Fruit fly (Drosophila melanogaster) whole organism, embryonic: ENCODE measurements around the gene Usp14.
A peak's percentile ranks its signal among the peaks of the same experiment; 100 is the strongest.

Source experiments
- Abd-B ChIP-seq: fragments of 200-800 bp; sonication (Bioruptor generic); optimal IDR thresholded peaks from 2 replicates; lab custom pipeline; 2018; ENCODE audit warnings: missing biosample characterization, mild to moderate bottlenecking, missing genetic modification characterization, moderate library complexity
- Aef1 ChIP-seq: fragments of 200-800 bp; sonication (Bioruptor generic); IDR thresholded peaks from 3 replicates; pipeline ENCODE4 v1.3.6; 2022; ENCODE audit warnings: missing biosample characterization, missing genetic modification characterization
- Atf-2 ChIP-seq: fragments of 200-800 bp; sonication (Bioruptor generic); optimal IDR thresholded peaks from 2 replicates; lab custom pipeline; 2016; ENCODE audit warnings: missing biosample characterization, missing genetic modification characterization
- C15 ChIP-seq: fragments of 200-800 bp; sonication (Bioruptor generic); IDR thresholded peaks from 3 replicates; pipeline ENCODE4 v1.3.6; 2022; ENCODE audit warnings: missing biosample characterization, missing genetic modification characterization
- CG10209 ChIP-seq: fragments of 200-800 bp; sonication (Bioruptor generic); optimal IDR thresholded peaks from 3 replicates; lab custom pipeline; 2017; ENCODE audit warnings: missing biosample characterization, mild to moderate bottlenecking, missing genetic modification characterization, missing genetic modification reagents
- CG10321 ChIP-seq: fragments of 200-800 bp; sonication (Bioruptor generic); IDR thresholded peaks from 2 replicates; pipeline ENCODE4 v1.3.6; 2022; ENCODE audit warnings: missing biosample characterization, missing genetic modification characterization
- CG10431 ChIP-seq: fragments of 200-800 bp; sonication (Bioruptor generic); optimal IDR thresholded peaks from 3 replicates; lab custom pipeline; 2018; ENCODE audit warnings: missing biosample characterization, mild to moderate bottlenecking, missing genetic modification characterization
- CG10543 ChIP-seq: fragments of 200-800 bp; sonication (Bioruptor generic); optimal IDR thresholded peaks from 3 replicates; lab custom pipeline; 2017; ENCODE audit warnings: missing biosample characterization, mild to moderate bottlenecking, missing genetic modification characterization, moderate library complexity
- CG10979 ChIP-seq: fragments of 200-800 bp; sonication (Bioruptor generic); optimal IDR thresholded peaks from 2 replicates; lab custom pipeline; 2018; ENCODE audit warnings: missing biosample characterization, mild to moderate bottlenecking, missing genetic modification characterization, moderate library complexity
- CG11695 ChIP-seq: fragments of 200-800 bp; sonication (Bioruptor generic); IDR thresholded peaks from 3 replicates; pipeline ENCODE4 v1.3.6; 2022; ENCODE audit warnings: missing biosample characterization, missing genetic modification characterization
- CG12071 ChIP-seq: fragments of 200-800 bp; sonication (Bioruptor generic); optimal IDR thresholded peaks from 3 replicates; lab custom pipeline; 2018; ENCODE audit warnings: missing biosample characterization, mild to moderate bottlenecking, missing genetic modification characterization
- CG16779 ChIP-seq: fragments of 200-800 bp; sonication (Bioruptor generic); IDR thresholded peaks from 2 replicates; pipeline ENCODE4 v1.3.6; 2022; ENCODE audit warnings: missing biosample characterization, missing genetic modification characterization
- CG16813 ChIP-seq: fragments of 200-800 bp; sonication (Bioruptor generic); IDR thresholded peaks from 3 replicates; pipeline ENCODE4 v1.3.6; 2022; ENCODE audit warnings: missing biosample characterization, missing genetic modification characterization; ENCODE audit not compliant: partially characterized antibody
- CG30020 ChIP-seq: fragments of 200-800 bp; optimal IDR thresholded peaks from 2 replicates; lab custom pipeline; 2019; ENCODE audit warnings: missing biosample characterization, mild to moderate bottlenecking, missing genetic modification characterization, moderate library complexity
- CG32772 ChIP-seq: fragments of 200-800 bp; sonication (Bioruptor generic); IDR thresholded peaks from 2 replicates; pipeline ENCODE4 v1.3.6; 2022; ENCODE audit warnings: missing biosample characterization, missing genetic modification characterization
- CG3995 ChIP-seq: fragments of 200-800 bp; sonication (Bioruptor generic); optimal IDR thresholded peaks from 3 replicates; lab custom pipeline; 2016; ENCODE audit warnings: missing biosample characterization, missing genetic modification characterization
- CG7372 ChIP-seq: fragments of 200-800 bp; sonication (Bioruptor generic); IDR thresholded peaks from 2 replicates; pipeline ENCODE4 v1.3.6; 2022; ENCODE audit warnings: missing biosample characterization, missing genetic modification characterization
- CG7839 ChIP-seq: fragments of 200-800 bp; sonication (Bioruptor generic); optimal IDR thresholded peaks from 3 replicates; lab custom pipeline; 2018; ENCODE audit warnings: missing biosample characterization, mild to moderate bottlenecking, missing genetic modification characterization, moderate library complexity
- CG7987 ChIP-seq: fragments of 200-800 bp; sonication (Bioruptor generic); optimal IDR thresholded peaks from 2 replicates; lab custom pipeline; 2018; ENCODE audit warnings: missing biosample characterization, mild to moderate bottlenecking, missing genetic modification characterization, moderate library complexity
- CG8281 ChIP-seq: fragments of 200-800 bp; sonication (Bioruptor generic); optimal IDR thresholded peaks from 2 replicates; lab custom pipeline; 2018; ENCODE audit warnings: missing biosample characterization, mild to moderate bottlenecking, missing genetic modification characterization, moderate library complexity
- CG9215 ChIP-seq: fragments of 200-800 bp; sonication (Bioruptor generic); IDR thresholded peaks from 2 replicates; pipeline ENCODE4 v1.3.6; 2022; ENCODE audit warnings: missing biosample characterization, missing genetic modification characterization
- CkIIα-i1 ChIP-seq: fragments of 200-800 bp; sonication (Bioruptor generic); IDR thresholded peaks from 2 replicates; pipeline ENCODE4 v1.3.6; 2022; ENCODE audit warnings: missing biosample characterization, missing genetic modification characterization
- Dll ChIP-seq: fragments of 200-800 bp; sonication (Bioruptor generic); IDR thresholded peaks from 4 replicates; pipeline ENCODE4 v1.3.6; 2022; ENCODE audit warnings: missing biosample characterization, missing genetic modification characterization; ENCODE audit not compliant: partially characterized antibody
- GATAe ChIP-seq: fragments of 200-800 bp; sonication (Bioruptor generic); conservative IDR thresholded peaks from 2 replicates; pipeline ENCODE4 v1.3.6; 2022; ENCODE audit warnings: missing biosample characterization, missing genetic modification characterization
- H15 ChIP-seq: fragments of 200-800 bp; sonication (Bioruptor generic); IDR thresholded peaks from 3 replicates; pipeline ENCODE4 v1.3.6; 2022; ENCODE audit warnings: missing biosample characterization, missing genetic modification characterization
- Hey ChIP-seq: fragments of 200-800 bp; sonication (Bioruptor generic); optimal IDR thresholded peaks from 3 replicates; lab custom pipeline; 2018; ENCODE audit warnings: missing biosample characterization, mild to moderate bottlenecking, missing genetic modification characterization
- Lim3 ChIP-seq: fragments of 200-800 bp; sonication (Bioruptor generic); IDR thresholded peaks from 2 replicates; pipeline ENCODE4 v1.3.6; 2022; ENCODE audit warnings: missing biosample characterization, missing genetic modification characterization
- Sox102F ChIP-seq: fragments of 200-800 bp; sonication (Bioruptor generic); optimal IDR thresholded peaks from 2 replicates; lab custom pipeline; 2018; ENCODE audit warnings: missing biosample characterization, mild to moderate bottlenecking, missing genetic modification characterization, moderate library complexity
- Usf ChIP-seq: fragments of 200-800 bp; sonication (Bioruptor generic); optimal IDR thresholded peaks from 2 replicates; lab custom pipeline; 2017; ENCODE audit warnings: missing genotype, missing biosample characterization, missing genetic modification characterization
- cg ChIP-seq: fragments of 200-800 bp; sonication (Bioruptor generic); optimal IDR thresholded peaks from 3 replicates; lab custom pipeline; 2019; ENCODE audit warnings: missing biosample characterization, mild to moderate bottlenecking, missing genetic modification characterization, moderate library complexity
- chn ChIP-seq: fragments of 200-800 bp; sonication (Bioruptor generic); optimal IDR thresholded peaks from 2 replicates; lab custom pipeline; 2016; ENCODE audit warnings: missing biosample characterization, missing genetic modification characterization
- dan ChIP-seq: fragments of 200-800 bp; sonication (Bioruptor generic); IDR thresholded peaks from 2 replicates; pipeline ENCODE4 v1.3.6; 2022; ENCODE audit warnings: missing biosample characterization, missing genetic modification characterization
- dpn ChIP-seq, 2 experiments: fragments of 200-800 bp; sonication (Bioruptor generic); optimal IDR thresholded peaks; 3 replicates each; lab custom pipeline; 2016; ENCODE audit warnings: missing biosample characterization in 2 of 2, missing genetic modification characterization in 2 of 2
- hbn ChIP-seq: fragments of 200-800 bp; sonication (Bioruptor generic); IDR thresholded peaks from 2 replicates; pipeline ENCODE4 v1.3.6; 2022; ENCODE audit warnings: missing biosample characterization, missing genetic modification characterization; ENCODE audit not compliant: partially characterized antibody
- hkb ChIP-seq, 2 experiments: fragments of 200-800 bp in 1 of 2; fragments of >200 bp in 1 of 2; sonication (Bioruptor generic) in 1 of 2; IDR thresholded peaks in 1 of 2; optimal IDR thresholded peaks in 1 of 2; 2 replicates each; pipeline versions ENCODE4 v1.3.6 to Lab custom; 2017 to 2022; ENCODE audit warnings: missing biosample characterization in 1 of 2, missing genetic modification characterization in 1 of 2
- jigr1 ChIP-seq: fragments of 200-800 bp; sonication (Bioruptor generic); IDR thresholded peaks from 3 replicates; pipeline ENCODE4 v1.3.6; 2022; ENCODE audit warnings: missing biosample characterization, missing genetic modification characterization
- jing ChIP-seq: fragments of 200-800 bp; sonication (Bioruptor generic); optimal IDR thresholded peaks from 2 replicates; lab custom pipeline; 2018; ENCODE audit warnings: missing biosample characterization, mild to moderate bottlenecking, missing genetic modification characterization
- kah ChIP-seq: fragments of 200-800 bp; sonication (Bioruptor generic); optimal IDR thresholded peaks from 2 replicates; lab custom pipeline; 2018; ENCODE audit warnings: missing biosample characterization, mild to moderate bottlenecking, missing genetic modification characterization
- lbe ChIP-seq: fragments of 200-800 bp; sonication (Bioruptor generic); optimal IDR thresholded peaks from 2 replicates; lab custom pipeline; 2016; ENCODE audit warnings: missing biosample characterization, mild to moderate bottlenecking, missing genetic modification characterization
- nerfin-1 ChIP-seq: fragments of 200-800 bp; sonication (Bioruptor generic); optimal IDR thresholded peaks from 3 replicates; lab custom pipeline; 2019; ENCODE audit warnings: missing biosample characterization, mild to moderate bottlenecking, missing genetic modification characterization, moderate library complexity
- odd ChIP-seq: fragments of 200-800 bp; sonication (Bioruptor generic); optimal IDR thresholded peaks from 2 replicates; lab custom pipeline; 2017; ENCODE audit warnings: missing biosample characterization, mild to moderate bottlenecking, missing genetic modification characterization
- org-1 ChIP-seq: fragments of 200-800 bp; sonication (Bioruptor generic); optimal IDR thresholded peaks from 2 replicates; lab custom pipeline; 2017; ENCODE audit warnings: missing biosample characterization, missing genetic modification characterization
- ro ChIP-seq: fragments of 200-800 bp; sonication (Bioruptor generic); IDR thresholded peaks from 2 replicates; pipeline ENCODE4 v1.3.6; 2022; ENCODE audit warnings: missing biosample characterization, missing genetic modification characterization
- row ChIP-seq: fragments of 200-800 bp; sonication (Bioruptor generic); IDR thresholded peaks from 3 replicates; pipeline ENCODE4 v1.3.6; 2022; ENCODE audit warnings: missing biosample characterization, missing genetic modification characterization
- slou ChIP-seq: fragments of 200-800 bp; sonication (Bioruptor generic); optimal IDR thresholded peaks from 3 replicates; lab custom pipeline; 2016; ENCODE audit warnings: missing biosample characterization, missing genetic modification characterization
- sug ChIP-seq: fragments of 200-800 bp; optimal IDR thresholded peaks from 2 replicates; lab custom pipeline; 2019; ENCODE audit warnings: missing biosample characterization, mild to moderate bottlenecking, missing genetic modification characterization, moderate library complexity
- vfl ChIP-seq: fragments of 200-800 bp; sonication (Bioruptor generic); optimal IDR thresholded peaks from 2 replicates; lab custom pipeline; 2016; ENCODE audit warnings: missing biosample characterization, missing genetic modification characterization
- vnd ChIP-seq: fragments of 200-800 bp; sonication (Bioruptor generic); IDR thresholded peaks from 3 replicates; pipeline ENCODE4 v1.3.6; 2022; ENCODE audit warnings: missing biosample characterization, missing genetic modification characterization; ENCODE audit not compliant: partially characterized antibody
- zen ChIP-seq: fragments of 200-800 bp; sonication (Bioruptor generic); optimal IDR thresholded peaks from 3 replicates; lab custom pipeline; 2018; ENCODE audit warnings: missing biosample characterization, mild to moderate bottlenecking, missing genetic modification characterization, moderate library complexity

Usp14 gene

dm6 chr2L:10314327-10315210 lies at the start of gene Usp14, which contains the start of gene CG4972 (continued):
- TF ChIP-seq CG16779 (GFP tag; lab: Robert Waterston, UW): no peak
- TF ChIP-seq dan (GFP tag; lab: Robert Waterston, UW): no peak
- no peak for TF ChIP-seq slou (GFP tag; lab: Kevin White, UChicago)
- no peak for TF ChIP-seq CkIIα-i1 (GFP tag; lab: Robert Waterston, UW)
- no peak for TF ChIP-seq Aef1
- 0 out of 3 replicates have a peak, but pooled peaks have one; percentile 41 for TF ChIP-seq CG16813 (GFP tag; lab: Robert Waterston, UW)
- TF ChIP-seq C15 (GFP tag; lab: Robert Waterston, UW): no peak
- TF ChIP-seq zen: peak; percentile 8
- no peak for TF ChIP-seq Sox102F (GFP tag; lab: Kevin White, UChicago)
- TF ChIP-seq CG9215 (GFP tag; lab: Robert Waterston, UW): no peak
- TF ChIP-seq nerfin-1: no peak
- no peak for TF ChIP-seq CG10321 (GFP tag; lab: Robert Waterston, UW)
- no peak for TF ChIP-seq Usf (GFP tag; lab: Kevin White, UChicago)
- no peak for TF ChIP-seq CG7839
- no peak for TF ChIP-seq CG11695
- TF ChIP-seq vnd (GFP tag; lab: Robert Waterston, UW): no peak
- no peak for TF ChIP-seq Abd-B (GFP tag; lab: Kevin White, UChicago)
- TF ChIP-seq Lim3 (GFP tag; lab: Robert Waterston, UW): no peak
- TF ChIP-seq hkb (optimal IDR thresholded peaks at IDR 0.05; lab: Kevin White, UChicago): no peak
- no peak for TF ChIP-seq hkb (GFP tag; IDR thresholded peaks at IDR 0.05; lab: Robert Waterston, UW)
- no peak for TF ChIP-seq lbe (GFP tag; lab: Kevin White, UChicago)
- no peak for TF ChIP-seq org-1 (GFP tag; lab: Kevin White, UChicago)
- no peak for TF ChIP-seq CG10979 (tag; lab: Kevin White, UChicago)
- no peak for TF ChIP-seq vfl
- peak; percentile 52; the same call in 1 of the 4 replicates for TF ChIP-seq Dll
- TF ChIP-seq kah (GFP tag; lab: Kevin White, UChicago): no peak
- TF ChIP-seq cg (GFP tag; lab: Kevin White, UChicago): no peak
- no peak for TF ChIP-seq CG10209 (GFP tag; lab: Kevin White, UChicago)
- no peak for TF ChIP-seq CG7987 (GFP tag; lab: Kevin White, UChicago)
- peak; percentile 77 for TF ChIP-seq CG3995 (GFP tag; lab: Kevin White, UChicago)
- peak in 1 of 2 experiments; percentile 18 for TF ChIP-seq dpn (GFP tag; optimal IDR thresholded peaks at IDR 0.05; lab: Kevin White, UChicago)
- no peak for TF ChIP-seq sug (tag; lab: Kevin White, UChicago)
- no peak for TF ChIP-seq hbn
- no peak for TF ChIP-seq CG8281 (tag; lab: Kevin White, UChicago)
- peak; percentile 72 for TF ChIP-seq row (GFP tag; lab: Robert Waterston, UW)
- no peak for TF ChIP-seq odd (GFP tag; lab: Kevin White, UChicago)
- peak; percentile 99 for TF ChIP-seq CG30020 (tag; lab: Kevin White, UChicago)
- no peak for TF ChIP-seq CG7372 (GFP tag; lab: Robert Waterston, UW)
- TF ChIP-seq CG10431 (GFP tag; lab: Kevin White, UChicago): no peak
- no peak for TF ChIP-seq CG12071 (GFP tag; lab: Kevin White, UChicago)
- TF ChIP-seq jing: no peak
- TF ChIP-seq jigr1 (GFP tag; lab: Robert Waterston, UW): no peak; the same call in 2 of the 3 replicates
- TF ChIP-seq ro: no peak
- TF ChIP-seq chn (GFP tag; lab: Kevin White, UChicago): no peak
- TF ChIP-seq Atf-2 (GFP tag; lab: Kevin White, UChicago): no peak
- TF ChIP-seq CG10543 (GFP tag; lab: Kevin White, UChicago): no peak
- TF ChIP-seq Hey (tag; lab: Kevin White, UChicago): no peak
- no peak for TF ChIP-seq CG32772 (GFP tag; lab: Robert Waterston, UW)
- no peak for TF ChIP-seq GATAe (GFP tag; lab: Robert Waterston, UW)
- no peak for TF ChIP-seq H15 (GFP tag; lab: Robert Waterston, UW)
